Fruit fly (Drosophila melanogaster): ENCODE data around the gene Mur89F.
A peak's percentile ranks its signal among the peaks of the same experiment; 100 is the strongest.

Gene Mur89F

DNA sequence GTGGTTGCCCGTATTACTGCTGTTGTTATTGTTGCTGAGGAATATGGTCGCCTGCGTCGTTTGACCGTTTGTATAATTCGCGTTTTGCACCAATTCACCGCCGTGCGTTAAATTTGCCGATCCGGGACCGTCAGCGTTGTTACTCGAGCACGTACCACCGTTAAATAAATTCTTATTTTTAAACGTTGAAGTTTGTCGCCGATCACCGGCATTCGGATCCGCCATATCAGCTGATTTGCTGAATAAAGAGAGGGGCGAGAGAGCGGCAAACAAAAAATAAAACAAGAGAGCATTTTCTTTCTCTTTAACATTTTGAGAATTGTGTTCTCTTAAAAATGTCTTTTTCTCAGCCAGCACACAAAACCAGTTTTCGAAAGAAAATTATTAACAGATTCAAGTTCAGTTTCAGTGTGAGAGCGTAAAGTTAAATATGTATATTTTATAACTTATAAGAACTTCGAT, 83.0 kb downstream of the Mur89F start (continued):
- TF ChIP-seq hth (optimal IDR thresholded peaks at IDR 0.05) (no peak), Eip74EF (GFP tag; optimal IDR thresholded peaks at IDR 0.05) (peak in 1 of 2 experiments; percentile 7), rib (GFP tag; IDR thresholded peaks at IDR 0.05) (peak; percentile 44; the same call in 1 of the 2 replicates), CG16813 (GFP tag; IDR thresholded peaks at IDR 0.05; ENCODE audit: partially characterized antibody) (no peak), D (optimal IDR thresholded peaks at IDR 0.05) (no peak), D (GFP tag; optimal IDR thresholded peaks at IDR 0.05) (no peak), stwl (tag; optimal IDR thresholded peaks at IDR 0.05) (peak; percentile 18), CG6854 (GFP tag; optimal IDR thresholded peaks at IDR 0.05) (peak; percentile 11), CG34376 (GFP tag; optimal IDR thresholded peaks at IDR 0.05) (peak; percentile 48), NC2β (GFP tag; optimal IDR thresholded peaks at IDR 0.05) (no peak), gcm (GFP tag; optimal IDR thresholded peaks at IDR 0.05) (peak; percentile 38), sens (GFP tag) (peak; percentile 42), CG18764 (GFP tag; optimal IDR thresholded peaks at IDR 0.05) (no peak), gce (GFP tag; IDR thresholded peaks at IDR 0.05) (0 out of 3 replicates have a peak, but pooled peaks have one; percentile 27), sima (GFP tag; optimal IDR thresholded peaks at IDR 0.05) (no peak), cg (GFP tag; optimal IDR thresholded peaks at IDR 0.05) (peak; percentile 43), CG30020 (tag; optimal IDR thresholded peaks at IDR 0.05) (no peak), CG12659 (GFP tag; optimal IDR thresholded peaks at IDR 0.05) (peak; percentile 36), CG16863 (GFP tag; optimal IDR thresholded peaks at IDR 0.05) (no peak), pho (GFP tag; optimal IDR thresholded peaks at IDR 0.05) (no peak), CG34422 (GFP tag; IDR thresholded peaks at IDR 0.05) (peak; percentile 56; the same call in 1 of the 3 replicates), Doc3 (GFP tag; IDR thresholded peaks at IDR 0.05; ENCODE audit: partially characterized antibody) (no peak; the same call in 2 of the 3 replicates), CG34224 (GFP tag; IDR thresholded peaks at IDR 0.05; ENCODE audit: partially characterized antibody) (peak; percentile 49), Trl (optimal IDR thresholded peaks at IDR 0.05) (peak; percentile 90 to 91), Trl (GFP tag; optimal IDR thresholded peaks at IDR 0.05) (no peak), tna (GFP tag; IDR thresholded peaks at IDR 0.05; ENCODE audit: partially characterized antibody) (0 out of 2 replicates have a peak, but pooled peaks have one; percentile 21), BtbVII (GFP tag; optimal IDR thresholded peaks at IDR 0.05) (no peak), CG14965 (GFP tag; optimal IDR thresholded peaks at IDR 0.05; ENCODE audit: borderline replicate concordance) (no peak), lbe (GFP tag; optimal IDR thresholded peaks at IDR 0.05) (peak; percentile 62), CG2199 (GFP tag; IDR thresholded peaks at IDR 0.05) (0 out of 3 replicates have a peak, but pooled peaks have one; percentile 4), CG13624 (GFP tag; optimal IDR thresholded peaks at IDR 0.05) (no peak), Med (GFP tag) (peak; percentile 90), repo (GFP tag; optimal IDR thresholded peaks at IDR 0.05) (no peak), sna (GFP tag; IDR thresholded peaks at IDR 0.05; ENCODE audit: partially characterized antibody) (peak; percentile 22; the same call in 1 of the 2 replicates), lab (GFP tag; optimal IDR thresholded peaks at IDR 0.05) (peak; percentile 36), Sry-β (GFP tag; optimal IDR thresholded peaks at IDR 0.05) (no peak), inv (GFP tag; IDR thresholded peaks at IDR 0.05; ENCODE audit: partially characterized antibody) (peak; percentile 39; the same call in 1 of the 2 replicates), CG10543 (GFP tag; optimal IDR thresholded peaks at IDR 0.05) (peak; percentile 50), pros (GFP tag; optimal IDR thresholded peaks at IDR 0.05) (peak; percentile 68), Bgb (GFP tag; IDR thresholded peaks at IDR 0.05; ENCODE audit: partially characterized antibody) (peak; percentile 48; the same call in 1 of the 2 replicates), zf30C (GFP tag; optimal IDR thresholded peaks at IDR 0.05) (no peak), sisA (GFP tag; IDR thresholded peaks at IDR 0.05) (no peak), H2.0 (GFP tag; IDR thresholded peaks at IDR 0.05) (no peak), Fer3 (tag; optimal IDR thresholded peaks at IDR 0.05) (no peak), Hmr (GFP tag; optimal IDR thresholded peaks at IDR 0.05) (no peak), otp (GFP tag; IDR thresholded peaks at IDR 0.05) (no peak), oc (tag; optimal IDR thresholded peaks at IDR 0.05) (no peak), Deaf1 (tag; optimal IDR thresholded peaks at IDR 0.05) (peak; percentile 85), dimm (GFP tag; IDR thresholded peaks at IDR 0.05) (no peak), Meics (GFP tag; optimal IDR thresholded peaks at IDR 0.05) (no peak)
